Fruit fly (Drosophila melanogaster) whole organism, embryonic: ENCODE data around the gene CG10431.
A peak's percentile ranks its signal among the peaks of the same experiment; 100 is the strongest.

Experiments used
- Adf1 ChIP-seq: fragments of 200-800 bp; sonication (Bioruptor generic); IDR thresholded peaks from 2 replicates; pipeline ENCODE4 v1.3.6; 2022; ENCODE audit warnings: missing biosample characterization, missing genetic modification characterization
- Atf3 ChIP-seq: fragments of 200-800 bp; sonication (Bioruptor generic); optimal IDR thresholded peaks from 3 replicates; lab custom pipeline; 2016; ENCODE audit warnings: missing biosample characterization, missing genetic modification characterization
- CG10431 ChIP-seq: fragments of 200-800 bp; sonication (Bioruptor generic); optimal IDR thresholded peaks from 3 replicates; lab custom pipeline; 2018; ENCODE audit warnings: missing biosample characterization, mild to moderate bottlenecking, missing genetic modification characterization
- CG10462 ChIP-seq: fragments of 200-800 bp; sonication (Bioruptor generic); optimal IDR thresholded peaks from 2 replicates; lab custom pipeline; 2016; ENCODE audit warnings: missing biosample characterization, missing genetic modification characterization
- CG11696 ChIP-seq: fragments of 200-800 bp; sonication (Bioruptor generic); IDR thresholded peaks from 2 replicates; pipeline ENCODE4 v1.3.6; 2022; ENCODE audit warnings: missing biosample characterization, missing genetic modification characterization
- CG12071 ChIP-seq: fragments of 200-800 bp; sonication (Bioruptor generic); optimal IDR thresholded peaks from 3 replicates; lab custom pipeline; 2018; ENCODE audit warnings: missing biosample characterization, mild to moderate bottlenecking, missing genetic modification characterization
- CG13624 ChIP-seq: fragments of 200-800 bp; sonication (Bioruptor generic); optimal IDR thresholded peaks from 2 replicates; lab custom pipeline; 2016; ENCODE audit warnings: missing biosample characterization, missing genetic modification characterization
- CG14014 ChIP-seq: fragments of 200-800 bp; sonication (Bioruptor generic); IDR thresholded peaks from 2 replicates; pipeline ENCODE4 v1.3.6; 2022; ENCODE audit warnings: missing biosample characterization, missing genetic modification characterization
- CG14050 ChIP-seq: fragments of 200-800 bp; sonication (Bioruptor generic); IDR thresholded peaks from 3 replicates; pipeline ENCODE4 v1.3.6; 2022; ENCODE audit warnings: missing biosample characterization, missing genetic modification characterization
- CG15269 ChIP-seq: fragments of 200-800 bp; sonication (Bioruptor generic); optimal IDR thresholded peaks from 2 replicates; lab custom pipeline; 2018; ENCODE audit warnings: missing biosample characterization, mild to moderate bottlenecking, missing genetic modification characterization, moderate library complexity
- CG15601 ChIP-seq: fragments of 200-800 bp; sonication (Bioruptor generic); optimal IDR thresholded peaks from 3 replicates; lab custom pipeline; 2019; ENCODE audit warnings: missing biosample characterization, mild to moderate bottlenecking, missing genetic modification characterization, moderate library complexity
- CG1602 ChIP-seq: fragments of 200-800 bp; sonication (Bioruptor generic); optimal IDR thresholded peaks from 3 replicates; lab custom pipeline; 2016; ENCODE audit warnings: missing biosample characterization, missing genetic modification characterization
- CG17385 ChIP-seq: fragments of 200-800 bp; sonication (Bioruptor generic); optimal IDR thresholded peaks from 3 replicates; lab custom pipeline; 2018; ENCODE audit warnings: missing biosample characterization, mild to moderate bottlenecking, missing genetic modification characterization
- CG17568 ChIP-seq: fragments of 200-800 bp; sonication (Bioruptor generic); optimal IDR thresholded peaks from 2 replicates; lab custom pipeline; 2018; ENCODE audit warnings: missing biosample characterization, mild to moderate bottlenecking, missing genetic modification characterization, moderate library complexity
- CG3065 ChIP-seq: fragments of 200-800 bp; sonication (Bioruptor generic); optimal IDR thresholded peaks from 2 replicates; lab custom pipeline; 2016; ENCODE audit warnings: missing biosample characterization, missing genetic modification characterization
- CG42726 ChIP-seq: fragments of 200-800 bp; sonication (Bioruptor generic); IDR thresholded peaks from 2 replicates; pipeline ENCODE4 v1.3.6; 2022; ENCODE audit warnings: missing biosample characterization, missing genetic modification characterization; ENCODE audit not compliant: partially characterized antibody
- CG4404 ChIP-seq: fragments of 200-800 bp; sonication (Bioruptor generic); IDR thresholded peaks from 2 replicates; pipeline ENCODE4 v1.3.6; 2022; ENCODE audit warnings: missing biosample characterization, missing genetic modification characterization
- CG8089 ChIP-seq: fragments of 200-800 bp; sonication (Bioruptor generic); optimal IDR thresholded peaks from 3 replicates; lab custom pipeline; 2016; ENCODE audit warnings: missing biosample characterization, missing genetic modification characterization
- CoRest ChIP-seq: fragments of 200-800 bp; sonication (Bioruptor generic); optimal IDR thresholded peaks from 3 replicates; lab custom pipeline; 2018; ENCODE audit warnings: missing biosample characterization, mild to moderate bottlenecking, missing genetic modification characterization, moderate library complexity
- Dbx ChIP-seq: fragments of 200-800 bp; sonication (Bioruptor generic); IDR thresholded peaks from 3 replicates; pipeline ENCODE4 v1.3.6; 2022; ENCODE audit warnings: missing biosample characterization, missing genetic modification characterization
- Dip2 ChIP-seq: fragments of 200-800 bp; sonication (Bioruptor generic); IDR thresholded peaks from 2 replicates; pipeline ENCODE4 v1.3.6; 2022; ENCODE audit warnings: missing biosample characterization, missing genetic modification characterization
- Dip3 ChIP-seq: fragments of 200-800 bp; sonication (Bioruptor generic); optimal IDR thresholded peaks from 3 replicates; lab custom pipeline; 2016; ENCODE audit warnings: missing biosample characterization, missing genetic modification characterization
- Dref ChIP-seq: fragments of 200-800 bp; sonication (Bioruptor generic); IDR thresholded peaks from 2 replicates; pipeline ENCODE4 v1.3.6; 2022; ENCODE audit warnings: missing biosample characterization, missing genetic modification characterization
- E2f2 ChIP-seq: fragments of 200-800 bp; sonication (Bioruptor generic); IDR thresholded peaks from 2 replicates; pipeline ENCODE4 v1.3.6; 2022; ENCODE audit warnings: missing biosample characterization, missing genetic modification characterization
- H2.0 ChIP-seq: fragments of 200-800 bp; sonication (Bioruptor generic); IDR thresholded peaks from 2 replicates; pipeline ENCODE4 v1.3.6; 2022; ENCODE audit warnings: missing biosample characterization, missing genetic modification characterization
- HLH54F ChIP-seq: fragments of 200-800 bp; sonication (Bioruptor generic); optimal IDR thresholded peaks from 3 replicates; lab custom pipeline; 2016; ENCODE audit warnings: missing biosample characterization, missing genetic modification characterization
- HmgD ChIP-seq: fragments of 200-800 bp; sonication (Bioruptor generic); optimal IDR thresholded peaks from 3 replicates; lab custom pipeline; 2016; ENCODE audit warnings: missing biosample characterization, missing genetic modification characterization
- Hmx ChIP-seq: fragments of 200-800 bp; sonication (Bioruptor generic); optimal IDR thresholded peaks from 2 replicates; lab custom pipeline; 2016; ENCODE audit warnings: missing biosample characterization, missing genetic modification characterization
- Hr3 ChIP-seq: fragments of 200-800 bp; sonication (Bioruptor generic); optimal IDR thresholded peaks from 3 replicates; lab custom pipeline; 2016; ENCODE audit warnings: missing biosample characterization, missing genetic modification characterization
- Mes4 ChIP-seq: fragments of 200-800 bp; sonication (Bioruptor generic); optimal IDR thresholded peaks from 2 replicates; lab custom pipeline; 2016; ENCODE audit warnings: missing biosample characterization, missing genetic modification characterization
- NFAT ChIP-seq: fragments of 200-800 bp; sonication (Bioruptor generic); IDR thresholded peaks from 2 replicates; pipeline ENCODE4 v1.3.6; 2022; ENCODE audit warnings: missing biosample characterization, missing genetic modification characterization
- Pdp1 ChIP-seq, 2 experiments: fragments of 200-800 bp; sonication (Bioruptor generic); optimal IDR thresholded peaks; 3 replicates each; lab custom pipeline; 2016; ENCODE audit warnings: missing biosample characterization in 2 of 2, missing genetic modification characterization in 2 of 2, mild to moderate bottlenecking in 1 of 2, moderate library complexity in 1 of 2
- Rx ChIP-seq: fragments of 200-800 bp; sonication (Bioruptor generic); IDR thresholded peaks from 2 replicates; pipeline ENCODE4 v1.3.6; 2022; ENCODE audit warnings: missing biosample characterization, missing genetic modification characterization
- Taf1 ChIP-seq: fragments of 200-800 bp; sonication (Bioruptor generic); IDR thresholded peaks from 2 replicates; pipeline ENCODE4 v1.3.6; 2022; ENCODE audit warnings: missing biosample characterization, missing genetic modification characterization
- aop ChIP-seq: fragments of 200-800 bp; sonication (Bioruptor generic); IDR thresholded peaks from 2 replicates; pipeline ENCODE4 v1.3.6; 2022; ENCODE audit warnings: missing biosample characterization, missing genetic modification characterization
- ara ChIP-seq: fragments of 200-800 bp; sonication (Bioruptor generic); IDR thresholded peaks from 2 replicates; pipeline ENCODE4 v1.3.6; 2022; ENCODE audit warnings: missing biosample characterization, missing genetic modification characterization
- bab2 ChIP-seq: fragments of 200-800 bp; sonication (Bioruptor generic); optimal IDR thresholded peaks from 2 replicates; lab custom pipeline; 2016; ENCODE audit warnings: missing biosample characterization, missing genetic modification characterization
- bbx ChIP-seq: fragments of 200-800 bp; sonication (Bioruptor generic); IDR thresholded peaks from 2 replicates; pipeline ENCODE4 v1.3.6; 2022; ENCODE audit warnings: missing biosample characterization, missing genetic modification characterization; ENCODE audit not compliant: partially characterized antibody
- cato ChIP-seq: fragments of 200-800 bp; sonication (Bioruptor generic); optimal IDR thresholded peaks from 2 replicates; lab custom pipeline; 2016; ENCODE audit warnings: missing biosample characterization, missing genetic modification characterization, borderline replicate concordance
- ci ChIP-seq: fragments of 200-800 bp; sonication (Bioruptor generic); IDR thresholded peaks from 3 replicates; pipeline ENCODE4 v1.3.6; 2022; ENCODE audit warnings: missing biosample characterization, missing genetic modification characterization
- dm ChIP-seq: fragments of 200-800 bp; sonication (Bioruptor generic); optimal IDR thresholded peaks from 3 replicates; lab custom pipeline; 2016; ENCODE audit warnings: missing biosample characterization, missing genetic modification characterization
- en ChIP-seq: fragments of 200-800 bp; sonication (Bioruptor generic); optimal IDR thresholded peaks from 2 replicates; lab custom pipeline; 2016; ENCODE audit warnings: missing biosample characterization, missing genetic modification characterization
- ewg ChIP-seq: fragments of 200-800 bp; sonication (Bioruptor generic); optimal IDR thresholded peaks from 3 replicates; lab custom pipeline; 2017; ENCODE audit warnings: mild to moderate bottlenecking, missing biosample characterization, missing genetic modification reagents, missing genetic modification characterization
- gem ChIP-seq: fragments of 200-800 bp; sonication (Bioruptor generic); optimal IDR thresholded peaks from 2 replicates; lab custom pipeline; 2019; ENCODE audit warnings: missing biosample characterization, mild to moderate bottlenecking, missing genetic modification characterization, moderate library complexity
- ind ChIP-seq: fragments of 200-800 bp; sonication (Bioruptor generic); optimal IDR thresholded peaks from 3 replicates; lab custom pipeline; 2016; ENCODE audit warnings: missing biosample characterization, missing genetic modification characterization
- lola ChIP-seq, 3 experiments: fragments of >200 bp in 2 of 3; fragments of 200-800 bp in 1 of 3; sonication (Bioruptor generic) in 1 of 3; optimal IDR thresholded peaks; 2 replicates each; lab custom pipeline; 2017 to 2019; ENCODE audit warnings: missing biosample characterization in 3 of 3, missing genetic modification characterization in 3 of 3, mild to moderate bottlenecking in 1 of 3, moderate library complexity in 1 of 3
- nerfin-1 ChIP-seq: fragments of 200-800 bp; sonication (Bioruptor generic); optimal IDR thresholded peaks from 3 replicates; lab custom pipeline; 2019; ENCODE audit warnings: missing biosample characterization, mild to moderate bottlenecking, missing genetic modification characterization, moderate library complexity
- psq ChIP-seq: fragments of 200-800 bp; sonication (Bioruptor generic); optimal IDR thresholded peaks from 2 replicates; lab custom pipeline; 2017; ENCODE audit warnings: missing biosample characterization, missing genetic modification characterization
- ro ChIP-seq: fragments of 200-800 bp; sonication (Bioruptor generic); IDR thresholded peaks from 2 replicates; pipeline ENCODE4 v1.3.6; 2022; ENCODE audit warnings: missing biosample characterization, missing genetic modification characterization
- sens ChIP-seq: fragments of 200-800 bp; sonication (Bioruptor generic); peaks from one replicate; lab custom pipeline; 2016; ENCODE audit warnings: missing biosample characterization, missing genetic modification characterization
- trem ChIP-seq: fragments of 200-800 bp; optimal IDR thresholded peaks from 3 replicates; lab custom pipeline; 2019; ENCODE audit warnings: missing biosample characterization, mild to moderate bottlenecking, missing genetic modification characterization, moderate library complexity
- tx ChIP-seq: fragments of 200-800 bp; sonication (Bioruptor generic); optimal IDR thresholded peaks from 2 replicates; lab custom pipeline; 2016; ENCODE audit warnings: missing biosample characterization, missing genetic modification characterization

The CG10431 gene

dm6 chr2L:18966214-18966556 is 8.3 kb upstream of the CG10431 start (continued):
- TF ChIP-seq Taf1 (GFP tag; lab: Robert Waterston, UW): peak; percentile 95
- TF ChIP-seq Rx (GFP tag; lab: Robert Waterston, UW): peak; percentile 68; the same call in 1 of the 2 replicates
- TF ChIP-seq Pdp1 (GFP tag; optimal IDR thresholded peaks at IDR 0.05; lab: Kevin White, UChicago): peak; percentile 21 to 61
- no peak for TF ChIP-seq HmgD (GFP tag; lab: Kevin White, UChicago)
- TF ChIP-seq CG1602: peak; percentile 53
- no peak for TF ChIP-seq aop
- peak; percentile 21 for TF ChIP-seq CG3065 (GFP tag; lab: Kevin White, UChicago)
- peak; percentile 0 for TF ChIP-seq nerfin-1 (tag; lab: Kevin White, UChicago)
- peak; percentile 47 for TF ChIP-seq Hr3
- peak; percentile 40 for TF ChIP-seq Dip3 (GFP tag; lab: Kevin White, UChicago)
- TF ChIP-seq Dbx (GFP tag; lab: Robert Waterston, UW): peak; percentile 97
- peak; percentile 35; the same call in 1 of the 2 replicates for TF ChIP-seq Dref
- no peak for TF ChIP-seq Hmx (GFP tag; lab: Kevin White, UChicago)
- TF ChIP-seq gem (tag; lab: Kevin White, UChicago): peak; percentile 87
- TF ChIP-seq CG14050 (GFP tag; lab: Robert Waterston, UW): peak; percentile 87
- peak; percentile 11 for TF ChIP-seq psq (GFP tag; lab: Kevin White, UChicago)
- peak; percentile 63 for TF ChIP-seq CG17568 (GFP tag; lab: Kevin White, UChicago)
- TF ChIP-seq bab2 (GFP tag; lab: Kevin White, UChicago): peak; percentile 4
- peak; percentile 73 for TF ChIP-seq CoRest
- no peak for TF ChIP-seq CG15601 (tag; lab: Kevin White, UChicago)
- no peak for TF ChIP-seq ewg (GFP tag; lab: Kevin White, UChicago)
- TF ChIP-seq CG13624 (GFP tag; lab: Kevin White, UChicago): peak; percentile 33
- no peak for TF ChIP-seq CG42726 (GFP tag; lab: Robert Waterston, UW)
- TF ChIP-seq bbx (GFP tag; lab: Robert Waterston, UW): no peak
- TF ChIP-seq CG10462 (GFP tag; lab: Kevin White, UChicago): peak; percentile 0
- peak; percentile 77 for TF ChIP-seq Adf1
- no peak for TF ChIP-seq CG10431
- peak; percentile 83 for TF ChIP-seq ci (GFP tag; lab: Robert Waterston, UW)
- TF ChIP-seq cato (GFP tag; lab: Kevin White, UChicago): no peak
- no peak for TF ChIP-seq en (GFP tag; lab: Kevin White, UChicago)
- TF ChIP-seq CG17385: peak; percentile 70
- peak; percentile 95 for TF ChIP-seq CG14014 (GFP tag; lab: Robert Waterston, UW)
- peak; percentile 28 for TF ChIP-seq tx (GFP tag; lab: Kevin White, UChicago)
- peak in 1 of 3 experiments; percentile 6 for TF ChIP-seq lola (GFP tag; optimal IDR thresholded peaks at IDR 0.05; lab: Kevin White, UChicago)
- peak; percentile 80 for TF ChIP-seq CG4404
- peak; percentile 85 for TF ChIP-seq sens
- no peak for TF ChIP-seq Mes4
- peak; percentile 37 for TF ChIP-seq CG8089 (GFP tag; lab: Kevin White, UChicago)
- TF ChIP-seq E2f2 (GFP tag; lab: Robert Waterston, UW): peak; percentile 58
- TF ChIP-seq ara (GFP tag; lab: Robert Waterston, UW): peak; percentile 71
- TF ChIP-seq ro (GFP tag; lab: Robert Waterston, UW): peak; percentile 70
- no peak for TF ChIP-seq Atf3 (GFP tag; lab: Kevin White, UChicago)
- TF ChIP-seq CG11696 (GFP tag; lab: Robert Waterston, UW): peak; percentile 85
- peak; percentile 82 for TF ChIP-seq CG15269
- peak; percentile 60 for TF ChIP-seq CG12071 (GFP tag; lab: Kevin White, UChicago)
- no peak for TF ChIP-seq Dip2 (GFP tag; lab: Robert Waterston, UW)
- peak; percentile 31 for TF ChIP-seq HLH54F (GFP tag; lab: Kevin White, UChicago)
- TF ChIP-seq ind (GFP tag; lab: Kevin White, UChicago): peak; percentile 86
- peak; percentile 50 for TF ChIP-seq trem
- TF ChIP-seq H2.0 (GFP tag; lab: Robert Waterston, UW): peak; percentile 88
- TF ChIP-seq dm (GFP tag; lab: Kevin White, UChicago): no peak
- peak; percentile 89 for TF ChIP-seq NFAT (GFP tag; lab: Robert Waterston, UW)
